Fruit fly (Drosophila melanogaster) whole organism, embryonic: ENCODE data around the gene Sirt4.

Source experiments
- Awh ChIP-seq: fragments of 200-800 bp; sonication (Bioruptor generic); IDR thresholded peaks from 2 replicates; pipeline ENCODE4, ENCODE4 v1.3.6; 2022; ENCODE audit warnings: missing biosample characterization, missing genetic modification characterization
- Blimp-1 ChIP-seq: fragments of 200-800 bp; sonication (Bioruptor generic); optimal IDR thresholded peaks from 3 replicates; lab custom pipeline; 2018; ENCODE audit warnings: missing biosample characterization, missing genetic modification characterization, mild to moderate bottlenecking, moderate library complexity, missing genetic modification reagents
- CG10654 ChIP-seq: fragments of 200-800 bp; sonication (Bioruptor generic); optimal IDR thresholded peaks from 2 replicates; lab custom pipeline; 2016; ENCODE audit warnings: missing biosample characterization, missing genetic modification characterization
- CG10979 ChIP-seq: fragments of 200-800 bp; sonication (Bioruptor generic); optimal IDR thresholded peaks from 2 replicates; lab custom pipeline; 2018; ENCODE audit warnings: missing biosample characterization, mild to moderate bottlenecking, missing genetic modification characterization, moderate library complexity
- CG11398 ChIP-seq: fragments of 200-800 bp; sonication (Bioruptor generic); optimal IDR thresholded peaks from 2 replicates; lab custom pipeline; 2016; ENCODE audit warnings: missing biosample characterization, missing genetic modification characterization
- CG12744 ChIP-seq: fragments of 200-800 bp; sonication (Bioruptor generic); optimal IDR thresholded peaks from 2 replicates; lab custom pipeline; 2016; ENCODE audit warnings: missing biosample characterization, missing genetic modification characterization
- CG13123 ChIP-seq: fragments of 200-800 bp; sonication (Bioruptor generic); optimal IDR thresholded peaks from 2 replicates; lab custom pipeline; 2016; ENCODE audit warnings: missing biosample characterization, missing genetic modification characterization
- CG13894 ChIP-seq: fragments of 200-800 bp; sonication (Bioruptor generic); optimal IDR thresholded peaks from 3 replicates; lab custom pipeline; 2018; ENCODE audit warnings: missing biosample characterization, mild to moderate bottlenecking, missing genetic modification characterization, moderate library complexity
- CG14050 ChIP-seq: fragments of 200-800 bp; sonication (Bioruptor generic); IDR thresholded peaks from 3 replicates; pipeline ENCODE4 v1.3.6; 2022; ENCODE audit warnings: missing biosample characterization, missing genetic modification characterization
- CG14965 ChIP-seq: fragments of 200-800 bp; sonication (Bioruptor generic); optimal IDR thresholded peaks from 2 replicates; lab custom pipeline; 2016; ENCODE audit warnings: missing biosample characterization, missing genetic modification characterization, borderline replicate concordance
- CG15479 ChIP-seq: fragments of 200-800 bp; sonication (Bioruptor generic); optimal IDR thresholded peaks from 3 replicates; lab custom pipeline; 2019; ENCODE audit warnings: missing biosample characterization, mild to moderate bottlenecking, missing genetic modification characterization, moderate library complexity
- CG17912 ChIP-seq: fragments of 200-800 bp; sonication (Bioruptor generic); optimal IDR thresholded peaks from 2 replicates; lab custom pipeline; 2018; ENCODE audit warnings: missing biosample characterization, mild to moderate bottlenecking, missing genetic modification characterization
- CG18262 ChIP-seq: fragments of 200-800 bp; optimal IDR thresholded peaks from 3 replicates; lab custom pipeline; 2019; ENCODE audit warnings: missing biosample characterization, mild to moderate bottlenecking, missing genetic modification characterization, moderate library complexity
- CG31224 ChIP-seq: fragments of 200-800 bp; sonication (Bioruptor generic); IDR thresholded peaks from 2 replicates; pipeline ENCODE4 v1.3.6; 2022; ENCODE audit warnings: missing biosample characterization, missing genetic modification characterization
- CG31388 ChIP-seq: fragments of 200-800 bp; sonication (Bioruptor generic); optimal IDR thresholded peaks from 2 replicates; lab custom pipeline; 2016; ENCODE audit warnings: missing biosample characterization, missing genetic modification characterization
- CG31441 ChIP-seq: fragments of 200-800 bp; sonication (Bioruptor generic); IDR thresholded peaks from 2 replicates; pipeline ENCODE4 v1.3.6; 2022; ENCODE audit warnings: missing biosample characterization, missing genetic modification characterization
- CG4282 ChIP-seq: fragments of 200-800 bp; sonication (Bioruptor generic); optimal IDR thresholded peaks from 2 replicates; lab custom pipeline; 2016; ENCODE audit warnings: missing biosample characterization, missing genetic modification characterization
- CG4404 ChIP-seq: fragments of 200-800 bp; sonication (Bioruptor generic); IDR thresholded peaks from 2 replicates; pipeline ENCODE4 v1.3.6; 2022; ENCODE audit warnings: missing biosample characterization, missing genetic modification characterization
- CG4424 ChIP-seq: fragments of 200-800 bp; sonication (Bioruptor generic); optimal IDR thresholded peaks from 3 replicates; lab custom pipeline; 2016; ENCODE audit warnings: missing biosample characterization, missing genetic modification characterization
- CG6813 ChIP-seq: fragments of 200-800 bp; sonication (Bioruptor generic); optimal IDR thresholded peaks from 2 replicates; lab custom pipeline; 2017; ENCODE audit warnings: missing biosample characterization, missing genetic modification characterization, mild to moderate bottlenecking, moderate library complexity, missing genetic modification reagents
- CG7372 ChIP-seq: fragments of 200-800 bp; sonication (Bioruptor generic); IDR thresholded peaks from 2 replicates; pipeline ENCODE4 v1.3.6; 2022; ENCODE audit warnings: missing biosample characterization, missing genetic modification characterization
- CG9932 ChIP-seq: fragments of 200-800 bp; sonication (Bioruptor generic); IDR thresholded peaks from 2 replicates; pipeline ENCODE4 v1.3.6; 2022; ENCODE audit warnings: missing biosample characterization, missing genetic modification characterization
- Dref ChIP-seq: fragments of 200-800 bp; sonication (Bioruptor generic); IDR thresholded peaks from 2 replicates; pipeline ENCODE4 v1.3.6; 2022; ENCODE audit warnings: missing biosample characterization, missing genetic modification characterization
- H2.0 ChIP-seq: fragments of 200-800 bp; sonication (Bioruptor generic); IDR thresholded peaks from 2 replicates; pipeline ENCODE4 v1.3.6; 2022; ENCODE audit warnings: missing biosample characterization, missing genetic modification characterization
- HLHmδ ChIP-seq: fragments of 200-800 bp; sonication (Bioruptor generic); optimal IDR thresholded peaks from 2 replicates; lab custom pipeline; 2018; ENCODE audit warnings: missing biosample characterization, mild to moderate bottlenecking, missing genetic modification characterization, moderate library complexity
- HmgD ChIP-seq: fragments of 200-800 bp; sonication (Bioruptor generic); optimal IDR thresholded peaks from 3 replicates; lab custom pipeline; 2016; ENCODE audit warnings: missing biosample characterization, missing genetic modification characterization
- Myb ChIP-seq: fragments of 200-800 bp; sonication (Bioruptor generic); optimal IDR thresholded peaks from 2 replicates; lab custom pipeline; 2016; ENCODE audit warnings: missing biosample characterization, missing genetic modification characterization
- NfI ChIP-seq: fragments of 200-800 bp; sonication (Bioruptor generic); optimal IDR thresholded peaks from 3 replicates; lab custom pipeline; 2018; ENCODE audit warnings: missing biosample characterization, mild to moderate bottlenecking, missing genetic modification characterization, moderate library complexity
- Oli ChIP-seq: fragments of 200-800 bp; sonication (Bioruptor generic); optimal IDR thresholded peaks from 2 replicates; lab custom pipeline; 2018; ENCODE audit warnings: missing biosample characterization, mild to moderate bottlenecking, missing genetic modification characterization, moderate library complexity
- Pdp1 ChIP-seq, 2 experiments: fragments of 200-800 bp; sonication (Bioruptor generic); optimal IDR thresholded peaks; 3 replicates each; lab custom pipeline; 2016; ENCODE audit warnings: missing biosample characterization in 2 of 2, missing genetic modification characterization in 2 of 2, mild to moderate bottlenecking in 1 of 2, moderate library complexity in 1 of 2
- Side ChIP-seq: fragments of 200-800 bp; sonication (Bioruptor generic); optimal IDR thresholded peaks from 2 replicates; lab custom pipeline; 2016; ENCODE audit warnings: missing biosample characterization, missing genetic modification characterization
- Taf1 ChIP-seq: fragments of 200-800 bp; sonication (Bioruptor generic); IDR thresholded peaks from 2 replicates; pipeline ENCODE4 v1.3.6; 2022; ENCODE audit warnings: missing biosample characterization, missing genetic modification characterization
- cg ChIP-seq: fragments of 200-800 bp; sonication (Bioruptor generic); optimal IDR thresholded peaks from 3 replicates; lab custom pipeline; 2019; ENCODE audit warnings: missing biosample characterization, mild to moderate bottlenecking, missing genetic modification characterization, moderate library complexity
- croc ChIP-seq: fragments of 200-800 bp; sonication (Bioruptor generic); conservative IDR thresholded peaks from 3 replicates; pipeline ENCODE4 v1.3.6; 2022; ENCODE audit warnings: missing biosample characterization, missing genetic modification characterization
- dm ChIP-seq: fragments of 200-800 bp; sonication (Bioruptor generic); optimal IDR thresholded peaks from 3 replicates; lab custom pipeline; 2016; ENCODE audit warnings: missing biosample characterization, missing genetic modification characterization
- ems ChIP-seq: fragments of 200-800 bp; sonication (Bioruptor generic); optimal IDR thresholded peaks from 3 replicates; lab custom pipeline; 2016; ENCODE audit warnings: missing biosample characterization, missing genetic modification characterization
- gsb-n ChIP-seq: fragments of 200-800 bp; sonication (Bioruptor generic); optimal IDR thresholded peaks from 3 replicates; lab custom pipeline; 2018; ENCODE audit warnings: missing biosample characterization, mild to moderate bottlenecking, missing genetic modification characterization
- hth ChIP-seq: fragments of >200 bp; optimal IDR thresholded peaks from 2 replicates; lab custom pipeline; 2017; ENCODE audit warnings: inconsistent platforms
- jumu ChIP-seq: fragments of 200-800 bp; sonication (Bioruptor generic); optimal IDR thresholded peaks from 3 replicates; lab custom pipeline; 2016; ENCODE audit warnings: missing biosample characterization, missing genetic modification characterization
- knrl ChIP-seq: fragments of 200-800 bp; sonication (Bioruptor generic); IDR thresholded peaks from 3 replicates; pipeline ENCODE4 v1.3.6; 2022; ENCODE audit warnings: missing biosample characterization, missing genetic modification characterization; ENCODE audit not compliant: partially characterized antibody
- nom ChIP-seq: fragments of 200-800 bp; sonication (Bioruptor generic); optimal IDR thresholded peaks from 2 replicates; lab custom pipeline; 2017; ENCODE audit warnings: missing biosample characterization, missing genetic modification characterization, mild to moderate bottlenecking, moderate library complexity, missing genetic modification reagents
- onecut ChIP-seq: fragments of 200-800 bp; sonication (Bioruptor generic); IDR thresholded peaks from 2 replicates; pipeline ENCODE4 v1.3.6; 2022; ENCODE audit warnings: missing biosample characterization, missing genetic modification characterization
- sd ChIP-seq: fragments of 200-800 bp; sonication (Bioruptor generic); optimal IDR thresholded peaks from 3 replicates; lab custom pipeline; 2018; ENCODE audit warnings: missing biosample characterization, mild to moderate bottlenecking, missing genetic modification characterization, moderate library complexity
- slou ChIP-seq: fragments of 200-800 bp; sonication (Bioruptor generic); optimal IDR thresholded peaks from 3 replicates; lab custom pipeline; 2016; ENCODE audit warnings: missing biosample characterization, missing genetic modification characterization
- ssp ChIP-seq: fragments of 200-800 bp; sonication (Bioruptor generic); IDR thresholded peaks from 2 replicates; pipeline ENCODE4 v1.3.6; 2022; ENCODE audit warnings: missing biosample characterization, missing genetic modification characterization
- unpg ChIP-seq: fragments of 200-800 bp; sonication (Bioruptor generic); optimal IDR thresholded peaks from 3 replicates; lab custom pipeline; 2018; ENCODE audit warnings: missing biosample characterization, mild to moderate bottlenecking, missing genetic modification characterization, moderate library complexity
- vnd ChIP-seq: fragments of 200-800 bp; sonication (Bioruptor generic); IDR thresholded peaks from 3 replicates; pipeline ENCODE4 v1.3.6; 2022; ENCODE audit warnings: missing biosample characterization, missing genetic modification characterization; ENCODE audit not compliant: partially characterized antibody
- zf30C ChIP-seq: fragments of 200-800 bp; sonication (Bioruptor generic); optimal IDR thresholded peaks from 3 replicates; lab custom pipeline; 2018; ENCODE audit warnings: missing biosample characterization, mild to moderate bottlenecking, missing genetic modification characterization
- zfh2 ChIP-seq: fragments of 200-800 bp; sonication (Bioruptor generic); optimal IDR thresholded peaks from 2 replicates; lab custom pipeline; 2016; ENCODE audit warnings: missing biosample characterization, missing genetic modification characterization

Sirt4 gene

DNA sequence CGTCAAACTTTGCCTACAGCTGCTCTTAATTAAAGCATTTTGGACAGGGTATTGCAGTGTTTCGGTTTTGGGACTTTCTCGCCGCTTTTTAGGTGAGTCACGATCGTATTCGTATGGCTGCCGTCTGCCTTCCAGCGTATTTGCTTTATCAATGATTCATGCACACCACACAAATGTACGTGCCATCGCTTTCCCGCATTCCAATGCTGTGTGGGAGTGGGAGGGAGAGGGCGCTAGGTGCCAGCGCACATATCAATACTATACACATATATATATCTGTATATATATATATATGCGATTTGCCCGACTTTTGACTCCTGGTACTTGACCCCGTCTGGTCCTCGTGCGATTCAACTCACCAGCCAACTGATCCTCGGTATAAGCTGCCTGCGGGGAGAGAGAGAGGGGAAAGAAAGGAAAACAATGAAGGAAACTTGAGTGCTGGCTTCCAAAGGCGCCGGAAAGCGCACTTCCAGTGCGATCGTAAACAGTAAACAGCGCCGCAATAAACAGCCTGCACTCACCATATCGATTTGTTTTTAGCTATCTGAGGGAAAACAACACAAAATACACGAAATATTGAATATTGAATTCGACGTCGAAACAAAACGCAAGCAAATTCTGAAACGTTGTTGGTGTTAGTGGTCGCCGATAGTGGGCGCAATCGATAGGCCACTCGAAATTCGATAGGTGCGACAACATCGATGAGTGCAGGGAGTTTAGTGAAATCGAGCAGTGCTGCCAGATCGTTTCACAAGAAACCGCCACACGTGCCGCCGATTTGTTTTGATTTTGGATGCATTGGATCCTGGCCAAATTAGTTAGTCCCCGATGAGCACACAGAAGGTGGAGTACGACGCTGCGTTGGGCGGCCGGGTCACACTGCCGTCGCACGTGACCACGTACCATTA, 43.6 kb downstream of the Sirt4 start, which contains the start of the genes Mlc-c and Pop1 (continued):
- peak; percentile 53 for TF ChIP-seq Myb
- TF ChIP-seq onecut (GFP tag; lab: Robert Waterston, UW) = 0 out of 2 replicates have a peak, but pooled peaks have one; percentile 8
- no peak for TF ChIP-seq unpg (GFP tag; lab: Kevin White, UChicago)
- TF ChIP-seq dm = peak; percentile 92
- no peak for TF ChIP-seq CG15479 (GFP tag; lab: Kevin White, UChicago)
- TF ChIP-seq CG12744 (GFP tag; lab: Kevin White, UChicago) = no peak
- TF ChIP-seq HLHmδ (GFP tag; lab: Kevin White, UChicago) = no peak
- TF ChIP-seq NfI (GFP tag; lab: Kevin White, UChicago) = no peak
- no peak for TF ChIP-seq ssp (GFP tag; lab: Robert Waterston, UW)
- TF ChIP-seq CG4424 (GFP tag; lab: Kevin White, UChicago) = no peak
- TF ChIP-seq jumu (GFP tag; lab: Kevin White, UChicago) = peak; percentile 22
- TF ChIP-seq vnd (GFP tag; lab: Robert Waterston, UW) = peak; percentile 88
- TF ChIP-seq cg (GFP tag; lab: Kevin White, UChicago) = peak; percentile 48
- TF ChIP-seq sd (tag; lab: Kevin White, UChicago) = peak; percentile 90
- TF ChIP-seq CG10654 (GFP tag; lab: Kevin White, UChicago) = no peak
- no peak for TF ChIP-seq Blimp-1 (GFP tag; lab: Kevin White, UChicago)
- peak; percentile 97 for TF ChIP-seq Dref
- TF ChIP-seq CG10979 = no peak
- no peak for TF ChIP-seq zf30C (GFP tag; lab: Kevin White, UChicago)
- no peak for TF ChIP-seq CG31441 (GFP tag; lab: Robert Waterston, UW)
- TF ChIP-seq ems (GFP tag; lab: Kevin White, UChicago) = no peak
- TF ChIP-seq Pdp1 (GFP tag; optimal IDR thresholded peaks at IDR 0.05; lab: Kevin White, UChicago) = no peak
- no peak for TF ChIP-seq CG18262 (tag; lab: Kevin White, UChicago)
- no peak for TF ChIP-seq hth (lab: Kevin White, UChicago)
- TF ChIP-seq CG6813 (GFP tag; lab: Kevin White, UChicago) = no peak
- TF ChIP-seq gsb-n = no peak
- TF ChIP-seq H2.0 (GFP tag; lab: Robert Waterston, UW) = no peak
- no peak for TF ChIP-seq zfh2
- TF ChIP-seq HmgD (GFP tag; lab: Kevin White, UChicago) = no peak
- TF ChIP-seq CG11398 (GFP tag; lab: Kevin White, UChicago) = no peak
- no peak for TF ChIP-seq Awh (GFP tag; lab: Robert Waterston, UW)
- no peak for TF ChIP-seq slou (GFP tag; lab: Kevin White, UChicago)
- TF ChIP-seq CG9932 (GFP tag; lab: Robert Waterston, UW) = peak; percentile 59; the same call in 1 of the 2 replicates
- peak; percentile 13 for TF ChIP-seq CG13894
- no peak for TF ChIP-seq CG14965 (GFP tag; lab: Kevin White, UChicago)
- TF ChIP-seq Oli (tag; lab: Kevin White, UChicago) = no peak
- TF ChIP-seq CG4404 (GFP tag; lab: Robert Waterston, UW) = no peak
- TF ChIP-seq Side (GFP tag; lab: Kevin White, UChicago) = no peak
- no peak for TF ChIP-seq CG7372 (GFP tag; lab: Robert Waterston, UW)
- no peak for TF ChIP-seq croc (GFP tag; lab: Robert Waterston, UW)
- peak; percentile 16 for TF ChIP-seq nom (GFP tag; lab: Kevin White, UChicago)
- peak; percentile 87 for TF ChIP-seq knrl (GFP tag; lab: Robert Waterston, UW)
- TF ChIP-seq CG17912 (GFP tag; lab: Kevin White, UChicago) = no peak
- no peak for TF ChIP-seq CG13123
- no peak for TF ChIP-seq CG4282
- TF ChIP-seq CG14050 (GFP tag; lab: Robert Waterston, UW) = no peak
- TF ChIP-seq CG31388 (GFP tag; lab: Kevin White, UChicago) = no peak
- TF ChIP-seq Taf1 (GFP tag; lab: Robert Waterston, UW) = no peak
- no peak for TF ChIP-seq CG31224 (GFP tag; lab: Robert Waterston, UW)
